Worm (Caenorhabditis elegans) whole organism, early embryonic: ENCODE data around the gene C56G2.4.

Source experiments
- aly-1 ChIP-seq: sonication (generic microtip); optimal IDR thresholded peaks from 2 replicates; lab custom pipeline; 2016; ENCODE audit warnings: missing genetic modification characterization, missing compliant biosample characterization
- ama-1 ChIP-seq: fragments of 150-350 bp; optimal IDR thresholded peaks from 2 replicates; lab custom pipeline; 2014
- hmbx-1 ChIP-seq: sonication (generic microtip); optimal IDR thresholded peaks from 2 replicates; lab custom pipeline; 2016; ENCODE audit warnings: mild to moderate bottlenecking, missing genetic modification characterization, missing compliant biosample characterization
- scrt-1 ChIP-seq: fragments of 200-800 bp; sonication (Bioruptor generic); IDR thresholded peaks from 2 replicates; pipeline ENCODE4 v1.3.6; 2022; ENCODE audit warnings: missing genetic modification characterization, missing compliant biosample characterization
- tbx-11 ChIP-seq: fragments of 200-800 bp; sonication (Bioruptor generic); IDR thresholded peaks from 2 replicates; pipeline ENCODE4 v1.3.6; 2022; ENCODE audit warnings: missing genetic modification characterization, missing compliant biosample characterization
- tbx-37 ChIP-seq: fragments of 200-800 bp; sonication (Bioruptor generic); conservative IDR thresholded peaks from 2 replicates; pipeline ENCODE4 v1.3.6; 2022; ENCODE audit warnings: missing genetic modification reagents, missing genetic modification characterization, missing compliant biosample characterization

ce11 chrIII:6315515-6315914 is 16.0 kb upstream of the C56G2.4 start:
- TF ChIP-seq tbx-37 (GFP tag; lab: Robert Waterston, UW) (no peak), aly-1 (tag; lab: Kevin White, UChicago) (no peak), hmbx-1 (tag; lab: Kevin White, UChicago) (no peak), scrt-1 (GFP tag; lab: Robert Waterston, UW) (no peak), tbx-11 (GFP tag; lab: Robert Waterston, UW) (no peak), ama-1 (lab: Kevin White, UChicago) (no peak)
